Fruit fly (Drosophila melanogaster): ENCODE data around the gene CG32119.
A peak's percentile ranks its signal among the peaks of the same experiment; 100 is the strongest.

The CG32119 gene

DNA sequence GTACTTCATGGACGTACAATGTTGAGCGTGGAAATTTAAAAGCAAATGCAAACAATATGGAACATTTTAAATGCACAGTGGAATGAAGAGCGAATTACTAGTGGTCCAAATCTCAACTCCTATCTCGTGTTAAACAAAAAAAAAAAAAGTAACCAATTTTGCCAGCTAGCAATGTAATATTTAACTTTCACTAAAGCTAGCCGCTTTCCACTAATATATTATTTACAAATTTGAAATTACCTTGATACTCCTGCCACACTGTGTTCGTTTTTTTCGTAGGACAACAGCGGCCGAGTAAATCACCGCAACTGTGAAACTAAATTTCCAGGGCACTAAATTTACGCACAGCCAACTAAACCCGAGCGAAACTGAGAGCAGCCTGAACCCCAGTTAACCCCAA lies 19.4 kb upstream of the CG32119 start:
- TF ChIP-seq CG11762 (GFP tag; optimal IDR thresholded peaks at IDR 0.05; ENCODE audit: insufficient read depth), result peak; percentile 21
- TF ChIP-seq CG6276 (GFP tag; optimal IDR thresholded peaks at IDR 0.05), result no peak
- TF ChIP-seq CG10669 (GFP tag; optimal IDR thresholded peaks at IDR 0.05), result peak; percentile 31
- no peak for TF ChIP-seq CG31627 (GFP tag; optimal IDR thresholded peaks at IDR 0.05)
- peak; percentile 40 for TF ChIP-seq Ets96B (tag; optimal IDR thresholded peaks at IDR 0.05)
- no peak for TF ChIP-seq ss (GFP tag; optimal IDR thresholded peaks at IDR 0.05)
- TF ChIP-seq svp (GFP tag), result peak; percentile 7
- peak; percentile 55 for TF ChIP-seq dsx (GFP tag; optimal IDR thresholded peaks at IDR 0.05; ENCODE audit: poor library complexity, severe bottlenecking)
- TF ChIP-seq Eip78C (GFP tag), result peak; percentile 89
- no peak for TF ChIP-seq Smox (GFP tag; optimal IDR thresholded peaks at IDR 0.05)
- no peak for TF ChIP-seq pdm3 (GFP tag; optimal IDR thresholded peaks at IDR 0.05)

- TF ChIP-seq Ets96B (tag; optimal IDR thresholded peaks at IDR 0.05) (peak; percentile 88), svp (GFP tag) (peak; percentile 76), CG15336 (GFP tag; IDR thresholded peaks at IDR 0.05) (peak; percentile 49; the same call in 1 of the 2 replicates), CG31627 (GFP tag; optimal IDR thresholded peaks at IDR 0.05) (peak; percentile 46), CG6792 (GFP tag; optimal IDR thresholded peaks at IDR 0.05) (peak; percentile 69), pdm3 (GFP tag; optimal IDR thresholded peaks at IDR 0.05) (peak; percentile 74), Sox14 (GFP tag; optimal IDR thresholded peaks at IDR 0.05) (peak; percentile 73), Eip78C (GFP tag) (peak; percentile 94), Smox (GFP tag; optimal IDR thresholded peaks at IDR 0.05) (peak; percentile 44), salr (GFP tag; optimal IDR thresholded peaks at IDR 0.05) (peak; percentile 60 to 73), spab (GFP tag; optimal IDR thresholded peaks at IDR 0.05) (peak; percentile 62), achi (GFP tag; optimal IDR thresholded peaks at IDR 0.05) (peak; percentile 79), CG6276 (GFP tag; optimal IDR thresholded peaks at IDR 0.05) (peak; percentile 19), eg (GFP tag; IDR thresholded peaks at IDR 0.05) (peak; percentile 49; the same call in 1 of the 3 replicates), Sox15 (GFP tag; optimal IDR thresholded peaks at IDR 0.05) (peak; percentile 62), Lpt (GFP tag; optimal IDR thresholded peaks at IDR 0.05) (peak; percentile 20), Eip75B (GFP tag; optimal IDR thresholded peaks at IDR 0.05) (peak; percentile 67), lz (GFP tag; optimal IDR thresholded peaks at IDR 0.05) (peak; percentile 25), CG7368 (GFP tag; optimal IDR thresholded peaks at IDR 0.05) (peak; percentile 30), dsx (GFP tag; optimal IDR thresholded peaks at IDR 0.05; ENCODE audit: poor library complexity, severe bottlenecking) (peak; percentile 76), Sox102F (GFP tag; optimal IDR thresholded peaks at IDR 0.05) (peak; percentile 66), topi (GFP tag; optimal IDR thresholded peaks at IDR 0.05) (peak; percentile 55), OdsH (GFP tag; optimal IDR thresholded peaks at IDR 0.05) (peak; percentile 85), CG8319 (GFP tag; optimal IDR thresholded peaks at IDR 0.05) (peak; percentile 19), CG10631 (GFP tag; optimal IDR thresholded peaks at IDR 0.05) (peak; percentile 80), CG8632 (GFP tag; optimal IDR thresholded peaks at IDR 0.05) (peak; percentile 74), vri (GFP tag; optimal IDR thresholded peaks at IDR 0.05) (peak; percentile 18), acj6 (GFP tag; optimal IDR thresholded peaks at IDR 0.05) (peak; percentile 83), CG11902 (GFP tag; optimal IDR thresholded peaks at IDR 0.05) (peak; percentile 33), CG8119 (GFP tag; IDR thresholded peaks at IDR 0.05) (peak; percentile 62; the same call in 2 of the 3 replicates), Eip93F (GFP tag; optimal IDR thresholded peaks at IDR 0.05) (no peak), Hr38 (GFP tag; optimal IDR thresholded peaks at IDR 0.05) (no peak), Gug (GFP tag; IDR thresholded peaks at IDR 0.05) (peak; percentile 29; the same call in 1 of the 2 replicates), CG4318 (GFP tag; optimal IDR thresholded peaks at IDR 0.05) (peak; percentile 51), CG11294 (GFP tag; IDR thresholded peaks at IDR 0.05) (no peak; the same call in 1 of the 2 replicates), fd59A (GFP tag; optimal IDR thresholded peaks at IDR 0.05) (peak; percentile 76), esn (GFP tag; optimal IDR thresholded peaks at IDR 0.05) (peak; percentile 61), CG10669 (GFP tag; optimal IDR thresholded peaks at IDR 0.05) (peak; percentile 73), CG3919 (GFP tag; optimal IDR thresholded peaks at IDR 0.05) (peak; percentile 79), Blimp-1 (GFP tag; optimal IDR thresholded peaks at IDR 0.05) (no peak), CG6808 (GFP tag; optimal IDR thresholded peaks at IDR 0.05) (peak; percentile 78), CG1621 (tag; optimal IDR thresholded peaks at IDR 0.05) (peak; percentile 76), ss (GFP tag; optimal IDR thresholded peaks at IDR 0.05) (peak; percentile 77 to 87), CG3032 (tag; optimal IDR thresholded peaks at IDR 0.05) (peak; percentile 82), CG9139 (GFP tag; optimal IDR thresholded peaks at IDR 0.05) (peak; percentile 68), net (GFP tag; optimal IDR thresholded peaks at IDR 0.05) (peak; percentile 74), fd85E (GFP tag; optimal IDR thresholded peaks at IDR 0.05) (no peak)
Measured at dm6 chr3L:13267254-13267653, 18.8 kb upstream of the CG32119 start.
